ENCODE assay signal across 3 fruit fly cellular contexts in the genomic region with DNA sequence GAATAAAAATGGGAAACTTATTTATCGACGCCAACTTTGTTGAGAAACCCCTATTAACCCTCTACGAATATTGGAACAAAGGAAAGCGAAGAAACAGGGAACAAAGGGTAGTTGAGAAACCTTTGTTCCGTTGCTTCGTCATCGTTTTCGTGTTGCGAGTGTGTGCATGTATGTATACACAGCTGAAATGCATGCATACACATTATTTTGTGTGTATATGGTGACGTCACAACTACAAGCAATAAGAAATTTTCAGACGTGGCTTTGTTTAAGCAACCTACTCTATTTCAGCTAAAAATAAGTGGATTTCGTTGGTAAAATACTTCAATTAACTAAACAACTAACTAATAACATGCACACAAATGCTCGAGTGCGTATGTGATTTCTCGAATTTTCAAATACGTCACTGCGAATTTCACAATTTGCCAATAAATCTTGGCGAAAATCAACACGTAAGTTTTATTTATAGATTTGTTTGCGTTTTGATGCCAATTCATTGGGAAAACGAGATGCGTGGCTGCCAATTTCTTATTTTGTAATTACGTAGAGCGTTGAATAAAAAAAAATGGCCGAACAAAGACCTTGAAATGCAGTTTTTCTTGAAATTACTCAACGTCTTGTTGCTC.
TF ChIP-seq lines count a peak whose summit lies in the region.

No protein-coding gene starts in this region.

TF ChIP-seq in whole organism, embryonic, 481 proteins besides CTCF, POLR2A, EP300 and RAD21 (continued from another document):
- TF ChIP-seq eve (GFP tag; optimal IDR thresholded peaks at IDR 0.05; lab: Kevin White, UChicago) (peak in 1 of 2 experiments; percentile 76), pfk (GFP tag; optimal IDR thresholded peaks at IDR 0.05; lab: Kevin White, UChicago) (peak; percentile 61), mirr (GFP tag; optimal IDR thresholded peaks at IDR 0.05; lab: Kevin White, UChicago) (peak; percentile 39), nom (GFP tag; optimal IDR thresholded peaks at IDR 0.05; lab: Kevin White, UChicago) (peak; percentile 90), bbx (GFP tag; IDR thresholded peaks at IDR 0.05; lab: Robert Waterston, UW; ENCODE audit: partially characterized antibody) (no peak), CG17912 (GFP tag; optimal IDR thresholded peaks at IDR 0.05; lab: Kevin White, UChicago) (peak; percentile 34), CG17829 (tag; optimal IDR thresholded peaks at IDR 0.05; lab: Kevin White, UChicago) (no peak), BEAF-32 (GFP tag; optimal IDR thresholded peaks at IDR 0.05; lab: Kevin White, UChicago) (no peak)

TF ChIP-seq in whole organism, prepupa, 60 proteins besides CTCF, POLR2A, EP300 and RAD21 (continued from another document):
- TF ChIP-seq fkh (GFP tag; optimal IDR thresholded peaks at IDR 0.05; lab: Kevin White, UChicago) (peak; percentile 49), CG10631 (GFP tag; optimal IDR thresholded peaks at IDR 0.05; lab: Kevin White, UChicago) (no peak), CG10669 (GFP tag; optimal IDR thresholded peaks at IDR 0.05; lab: Kevin White, UChicago) (no peak), CG6854 (GFP tag; optimal IDR thresholded peaks at IDR 0.05; lab: Kevin White, UChicago) (no peak), Eip75B (GFP tag; optimal IDR thresholded peaks at IDR 0.05; lab: Kevin White, UChicago) (no peak), CG32006 (GFP tag; optimal IDR thresholded peaks at IDR 0.05; lab: Kevin White, UChicago) (no peak), acj6 (GFP tag; optimal IDR thresholded peaks at IDR 0.05; lab: Kevin White, UChicago) (no peak), CG1621 (tag; optimal IDR thresholded peaks at IDR 0.05; lab: Kevin White, UChicago) (no peak), Lpt (GFP tag; optimal IDR thresholded peaks at IDR 0.05; lab: Kevin White, UChicago) (no peak), fd59A (GFP tag; optimal IDR thresholded peaks at IDR 0.05; lab: Kevin White, UChicago) (no peak), CG8632 (GFP tag; optimal IDR thresholded peaks at IDR 0.05; lab: Kevin White, UChicago) (no peak), Blimp-1 (GFP tag; optimal IDR thresholded peaks at IDR 0.05; lab: Kevin White, UChicago) (no peak), fd85E (GFP tag; optimal IDR thresholded peaks at IDR 0.05; lab: Kevin White, UChicago) (no peak), svp (GFP tag; lab: Kevin White, UChicago) (no peak), CG6163 (GFP tag; IDR thresholded peaks at IDR 0.05; lab: Robert Waterston, UW) (no peak), CG6792 (GFP tag; optimal IDR thresholded peaks at IDR 0.05; lab: Kevin White, UChicago) (no peak), achi (GFP tag; optimal IDR thresholded peaks at IDR 0.05; lab: Kevin White, UChicago) (no peak), spab (GFP tag; optimal IDR thresholded peaks at IDR 0.05; lab: Kevin White, UChicago) (peak; percentile 7), lz (GFP tag; optimal IDR thresholded peaks at IDR 0.05; lab: Kevin White, UChicago) (no peak), CG3032 (tag; optimal IDR thresholded peaks at IDR 0.05; lab: Kevin White, UChicago) (no peak), CG9139 (GFP tag; optimal IDR thresholded peaks at IDR 0.05; lab: Kevin White, UChicago) (no peak), topi (GFP tag; optimal IDR thresholded peaks at IDR 0.05; lab: Kevin White, UChicago) (no peak), Sox14 (GFP tag; optimal IDR thresholded peaks at IDR 0.05; lab: Kevin White, UChicago) (peak; percentile 86), vri (GFP tag; optimal IDR thresholded peaks at IDR 0.05; lab: Kevin White, UChicago) (peak; percentile 5), Gug (GFP tag; IDR thresholded peaks at IDR 0.05; lab: Robert Waterston, UW) (no peak), net (GFP tag; optimal IDR thresholded peaks at IDR 0.05; lab: Kevin White, UChicago) (no peak), CG11902 (GFP tag; optimal IDR thresholded peaks at IDR 0.05; lab: Kevin White, UChicago) (no peak), cyc (GFP tag; optimal IDR thresholded peaks at IDR 0.05; lab: Kevin White, UChicago) (no peak), CG4318 (GFP tag; optimal IDR thresholded peaks at IDR 0.05; lab: Kevin White, UChicago) (no peak), Eip78C (GFP tag; lab: Kevin White, UChicago) (peak; percentile 44), Smox (GFP tag; optimal IDR thresholded peaks at IDR 0.05; lab: Kevin White, UChicago) (no peak), pdm3 (GFP tag; optimal IDR thresholded peaks at IDR 0.05; lab: Kevin White, UChicago) (no peak), OdsH (GFP tag; optimal IDR thresholded peaks at IDR 0.05; lab: Kevin White, UChicago) (no peak), CG31627 (GFP tag; optimal IDR thresholded peaks at IDR 0.05; lab: Kevin White, UChicago) (no peak), CG11762 (GFP tag; optimal IDR thresholded peaks at IDR 0.05; lab: Kevin White, UChicago; ENCODE audit: insufficient read depth) (no peak), CG7368 (GFP tag; optimal IDR thresholded peaks at IDR 0.05; lab: Kevin White, UChicago) (no peak)

TF ChIP-seq in whole organism, wandering third instar larva, 38 proteins besides CTCF, POLR2A, EP300 and RAD21 (continued from another document):
- TF ChIP-seq Rel (GFP tag; optimal IDR thresholded peaks at IDR 0.05; lab: Kevin White, UChicago) (no peak), Rel (tag; optimal IDR thresholded peaks at IDR 0.05; lab: Kevin White, UChicago) (no peak)
